Fruit fly (Drosophila melanogaster) whole organism, embryonic: ENCODE data around the gene CG17329.

Source experiments
- CG10267 ChIP-seq: fragments of 200-800 bp; sonication (Bioruptor generic); optimal IDR thresholded peaks from 2 replicates; lab custom pipeline; 2018; ENCODE audit warnings: missing biosample characterization, mild to moderate bottlenecking, missing genetic modification characterization, moderate library complexity
- CG10654 ChIP-seq: fragments of 200-800 bp; sonication (Bioruptor generic); optimal IDR thresholded peaks from 2 replicates; lab custom pipeline; 2016; ENCODE audit warnings: missing biosample characterization, missing genetic modification characterization
- CG11696 ChIP-seq: fragments of 200-800 bp; sonication (Bioruptor generic); IDR thresholded peaks from 2 replicates; pipeline ENCODE4 v1.3.6; 2022; ENCODE audit warnings: missing biosample characterization, missing genetic modification characterization
- CG11723 ChIP-seq: fragments of 200-800 bp; sonication (Bioruptor generic); optimal IDR thresholded peaks from 2 replicates; lab custom pipeline; 2017; ENCODE audit warnings: missing biosample characterization, mild to moderate bottlenecking, missing genetic modification characterization
- CG12659 ChIP-seq: fragments of 200-800 bp; sonication (Bioruptor generic); optimal IDR thresholded peaks from 3 replicates; lab custom pipeline; 2017; ENCODE audit warnings: mild to moderate bottlenecking, missing biosample characterization, missing genetic modification reagents, missing genetic modification characterization
- CG13287 ChIP-seq: fragments of 200-800 bp; sonication (Bioruptor generic); IDR thresholded peaks from 2 replicates; pipeline ENCODE4 v1.3.6; 2022; ENCODE audit warnings: missing biosample characterization, missing genetic modification characterization; ENCODE audit not compliant: partially characterized antibody
- CG14441 ChIP-seq: fragments of 200-800 bp; sonication (Bioruptor generic); IDR thresholded peaks from 2 replicates; pipeline ENCODE4 v1.3.6; 2022; ENCODE audit warnings: missing biosample characterization, missing genetic modification characterization
- CG30431 ChIP-seq: fragments of 200-800 bp; sonication (Bioruptor generic); optimal IDR thresholded peaks from 2 replicates; lab custom pipeline; 2017; ENCODE audit warnings: missing biosample characterization, missing genetic modification characterization
- CG31224 ChIP-seq: fragments of 200-800 bp; sonication (Bioruptor generic); IDR thresholded peaks from 2 replicates; pipeline ENCODE4 v1.3.6; 2022; ENCODE audit warnings: missing biosample characterization, missing genetic modification characterization
- CG31365 ChIP-seq: fragments of 200-800 bp; sonication (Bioruptor generic); optimal IDR thresholded peaks from 2 replicates; lab custom pipeline; 2018; ENCODE audit warnings: missing biosample characterization, mild to moderate bottlenecking, missing genetic modification characterization
- CG32532 ChIP-seq: fragments of 200-800 bp; sonication (Bioruptor generic); IDR thresholded peaks from 2 replicates; pipeline ENCODE4 v1.3.6; 2022; ENCODE audit warnings: missing biosample characterization, missing genetic modification characterization
- CG3726 ChIP-seq: fragments of 200-800 bp; sonication (Bioruptor generic); IDR thresholded peaks from 3 replicates; pipeline ENCODE4, ENCODE4 v1.3.6; 2022; ENCODE audit warnings: missing biosample characterization, missing genetic modification characterization
- CG8089 ChIP-seq: fragments of 200-800 bp; sonication (Bioruptor generic); optimal IDR thresholded peaks from 3 replicates; lab custom pipeline; 2016; ENCODE audit warnings: missing biosample characterization, missing genetic modification characterization
- CG9437 ChIP-seq: fragments of 200-800 bp; sonication (Bioruptor generic); optimal IDR thresholded peaks from 2 replicates; lab custom pipeline; 2018; ENCODE audit warnings: missing biosample characterization, mild to moderate bottlenecking, missing genetic modification characterization
- CG9609 ChIP-seq: fragments of 200-800 bp; sonication (Bioruptor generic); optimal IDR thresholded peaks from 3 replicates; lab custom pipeline; 2016; ENCODE audit warnings: missing biosample characterization, missing genetic modification characterization
- Dek ChIP-seq: fragments of 200-800 bp; sonication (Bioruptor generic); optimal IDR thresholded peaks from 3 replicates; lab custom pipeline; 2019; ENCODE audit warnings: missing biosample characterization, mild to moderate bottlenecking, missing genetic modification characterization, moderate library complexity
- Doc2 ChIP-seq: fragments of 200-800 bp; sonication (Bioruptor generic); IDR thresholded peaks from 2 replicates; pipeline ENCODE4 v1.3.6; 2022; ENCODE audit warnings: missing biosample characterization, missing genetic modification characterization
- Hand ChIP-seq: fragments of 200-800 bp; sonication (Bioruptor generic); optimal IDR thresholded peaks from 2 replicates; lab custom pipeline; 2017; ENCODE audit warnings: mild to moderate bottlenecking, missing biosample characterization, missing genetic modification reagents, missing genetic modification characterization
- HmgZ ChIP-seq: fragments of 200-800 bp; sonication (Bioruptor generic); optimal IDR thresholded peaks from 2 replicates; lab custom pipeline; 2018; ENCODE audit warnings: missing biosample characterization, mild to moderate bottlenecking, missing genetic modification characterization
- Hr51 ChIP-seq, 2 experiments: fragments of 200-800 bp; sonication (Bioruptor generic); optimal IDR thresholded peaks; 2 replicates in 1 of 2; 3 replicates in 1 of 2; lab custom pipeline; 2016 to 2018; ENCODE audit warnings: missing biosample characterization in 2 of 2, missing genetic modification characterization in 2 of 2, mild to moderate bottlenecking in 1 of 2, moderate library complexity in 1 of 2
- Mrtf ChIP-seq: fragments of 200-800 bp; sonication (Bioruptor generic); IDR thresholded peaks from 3 replicates; pipeline ENCODE4 v1.3.6; 2022; ENCODE audit warnings: missing biosample characterization, missing genetic modification characterization
- Rx ChIP-seq: fragments of 200-800 bp; sonication (Bioruptor generic); IDR thresholded peaks from 2 replicates; pipeline ENCODE4 v1.3.6; 2022; ENCODE audit warnings: missing biosample characterization, missing genetic modification characterization
- Side ChIP-seq: fragments of 200-800 bp; sonication (Bioruptor generic); optimal IDR thresholded peaks from 2 replicates; lab custom pipeline; 2016; ENCODE audit warnings: missing biosample characterization, missing genetic modification characterization
- Sry-δ ChIP-seq: fragments of 200-800 bp; sonication (Bioruptor generic); optimal IDR thresholded peaks from 2 replicates; lab custom pipeline; 2016; ENCODE audit warnings: missing biosample characterization, missing genetic modification characterization
- bigmax ChIP-seq: fragments of 200-800 bp; sonication (Bioruptor generic); optimal IDR thresholded peaks from 2 replicates; lab custom pipeline; 2018; ENCODE audit warnings: missing biosample characterization, mild to moderate bottlenecking, missing genetic modification characterization
- bsh ChIP-seq, 2 experiments: fragments of 200-800 bp; sonication (Bioruptor generic); optimal IDR thresholded peaks; 2 replicates each; lab custom pipeline; 2017 to 2018; ENCODE audit warnings: mild to moderate bottlenecking in 2 of 2, missing biosample characterization in 2 of 2, missing genetic modification characterization in 2 of 2, moderate library complexity in 1 of 2
- btn ChIP-seq: fragments of 200-800 bp; sonication (Bioruptor generic); optimal IDR thresholded peaks from 2 replicates; lab custom pipeline; 2016; ENCODE audit warnings: missing biosample characterization, missing genetic modification characterization
- cas ChIP-seq: fragments of 200-800 bp; sonication (Bioruptor generic); IDR thresholded peaks from 2 replicates; pipeline ENCODE4 v1.3.6; 2022; ENCODE audit warnings: missing biosample characterization, missing genetic modification characterization
- da ChIP-seq: fragments of 200-800 bp; sonication (Bioruptor generic); optimal IDR thresholded peaks from 2 replicates; lab custom pipeline; 2016; ENCODE audit warnings: missing biosample characterization, missing genetic modification characterization
- eve ChIP-seq, 2 experiments: fragments of >200 bp; optimal IDR thresholded peaks; 2 replicates each; lab custom pipeline; 2017; ENCODE audit warnings: missing biosample characterization in 2 of 2, missing genetic modification characterization in 2 of 2
- exex ChIP-seq: fragments of 200-800 bp; sonication (Bioruptor generic); optimal IDR thresholded peaks from 4 replicates; lab custom pipeline; 2018; ENCODE audit warnings: missing biosample characterization, mild to moderate bottlenecking, missing genetic modification characterization, moderate library complexity
- gcm ChIP-seq: fragments of 200-800 bp; sonication (Bioruptor generic); optimal IDR thresholded peaks from 2 replicates; lab custom pipeline; 2019; ENCODE audit warnings: missing biosample characterization, mild to moderate bottlenecking, missing genetic modification characterization, moderate library complexity
- gem ChIP-seq: fragments of 200-800 bp; sonication (Bioruptor generic); optimal IDR thresholded peaks from 2 replicates; lab custom pipeline; 2019; ENCODE audit warnings: missing biosample characterization, mild to moderate bottlenecking, missing genetic modification characterization, moderate library complexity
- insv ChIP-seq, 2 experiments: fragments of 200-800 bp; sonication (Bioruptor generic); optimal IDR thresholded peaks; 3 replicates each; lab custom pipeline; 2016 to 2018; ENCODE audit warnings: missing biosample characterization in 2 of 2, missing genetic modification characterization in 2 of 2
- kah ChIP-seq: fragments of 200-800 bp; sonication (Bioruptor generic); optimal IDR thresholded peaks from 2 replicates; lab custom pipeline; 2018; ENCODE audit warnings: missing biosample characterization, mild to moderate bottlenecking, missing genetic modification characterization
- luna ChIP-seq: fragments of 200-800 bp; sonication (Bioruptor generic); optimal IDR thresholded peaks from 2 replicates; lab custom pipeline; 2016; ENCODE audit warnings: missing biosample characterization, missing genetic modification characterization
- pho ChIP-seq: fragments of 200-800 bp; sonication (Bioruptor generic); optimal IDR thresholded peaks from 2 replicates; lab custom pipeline; 2016; ENCODE audit warnings: missing biosample characterization, missing genetic modification characterization
- pros ChIP-seq: fragments of 200-800 bp; sonication (Bioruptor generic); optimal IDR thresholded peaks from 3 replicates; lab custom pipeline; 2019; ENCODE audit warnings: missing biosample characterization, mild to moderate bottlenecking, missing genetic modification characterization, moderate library complexity
- pzg ChIP-seq: fragments of 200-800 bp; sonication (Bioruptor generic); optimal IDR thresholded peaks from 3 replicates; lab custom pipeline; 2018; ENCODE audit warnings: missing biosample characterization, mild to moderate bottlenecking, missing genetic modification characterization, moderate library complexity
- repo ChIP-seq: fragments of 200-800 bp; sonication (Bioruptor generic); optimal IDR thresholded peaks from 2 replicates; lab custom pipeline; 2016; ENCODE audit warnings: missing biosample characterization, missing genetic modification characterization
- scrt ChIP-seq: fragments of 200-800 bp; sonication (Bioruptor generic); optimal IDR thresholded peaks from 2 replicates; lab custom pipeline; 2018; ENCODE audit warnings: missing biosample characterization, mild to moderate bottlenecking, missing genetic modification characterization, moderate library complexity
- sens-2 ChIP-seq: fragments of 200-800 bp; sonication (Bioruptor generic); IDR thresholded peaks from 2 replicates; pipeline ENCODE4 v1.3.6; 2022; ENCODE audit warnings: missing biosample characterization, missing genetic modification characterization
- sob ChIP-seq: fragments of 200-800 bp; sonication (Bioruptor generic); IDR thresholded peaks from 2 replicates; pipeline ENCODE4 v1.3.6; 2022; ENCODE audit warnings: missing biosample characterization, missing genetic modification characterization
- tgo ChIP-seq: fragments of 200-800 bp; sonication (Bioruptor generic); IDR thresholded peaks from 3 replicates; pipeline ENCODE4 v1.3.6; 2022; ENCODE audit warnings: missing biosample characterization, missing genetic modification characterization
- tin ChIP-seq: fragments of 200-800 bp; sonication (Bioruptor generic); optimal IDR thresholded peaks from 3 replicates; lab custom pipeline; 2016; ENCODE audit warnings: missing biosample characterization, missing genetic modification characterization
- tio ChIP-seq: fragments of 200-800 bp; sonication (Bioruptor generic); optimal IDR thresholded peaks from 2 replicates; lab custom pipeline; 2017; ENCODE audit warnings: missing biosample characterization, missing genetic modification characterization, inconsistent platforms
- ttk ChIP-seq: fragments of 200-800 bp; sonication (Bioruptor generic); IDR thresholded peaks from 2 replicates; pipeline ENCODE4 v2.1.2; 2022; ENCODE audit warnings: missing biosample characterization, missing genetic modification characterization

CG17329 gene

DNA sequence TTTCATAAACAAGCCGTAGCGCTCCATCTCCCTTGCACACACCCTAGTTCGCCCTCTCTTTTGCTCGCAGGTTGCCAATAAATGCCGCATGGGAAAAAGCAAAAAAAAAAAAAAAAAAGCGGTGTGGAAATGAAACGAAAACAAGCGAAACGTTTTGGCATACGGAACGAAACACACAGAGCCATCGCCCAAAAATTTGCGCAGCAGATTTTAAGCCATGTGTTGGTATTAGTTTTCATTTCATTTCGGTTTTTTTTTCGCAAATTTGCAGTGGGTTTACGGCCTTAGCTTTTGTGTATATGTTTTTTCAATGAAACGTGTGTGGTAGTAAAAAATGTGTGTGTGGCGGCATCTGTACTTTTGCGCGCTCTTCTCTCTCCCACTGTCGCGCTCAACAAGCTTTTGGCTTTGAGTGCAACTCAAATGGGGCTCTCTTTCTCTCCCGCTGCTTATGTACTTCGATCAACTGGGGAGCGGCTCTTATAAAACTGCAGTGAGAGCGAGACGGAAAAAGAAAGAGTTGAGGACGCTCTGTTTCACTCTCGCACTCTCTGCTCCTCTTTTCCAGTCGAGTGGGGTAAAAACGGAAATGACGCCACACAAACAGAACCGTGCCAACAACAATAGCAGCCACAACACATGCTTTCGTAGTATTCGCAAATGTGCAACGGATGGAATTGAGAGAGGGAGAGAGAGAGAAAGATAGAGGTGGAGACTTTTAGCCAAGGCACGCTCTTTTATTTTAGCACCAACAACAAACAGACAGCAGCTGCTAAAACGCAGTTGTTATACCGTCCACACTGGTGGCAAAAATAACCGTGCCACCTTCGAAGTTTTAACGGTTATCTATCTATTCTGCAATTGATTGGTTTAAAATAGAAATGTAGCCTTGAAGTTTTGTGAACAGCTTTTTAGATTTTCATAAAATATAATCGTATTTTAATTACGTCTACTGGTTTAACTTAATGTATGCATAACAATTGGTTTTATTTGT, 6.5 kb upstream of the CG17329 start (continued):
- TF ChIP-seq gcm (GFP tag; lab: Kevin White, UChicago) (peak; percentile 2), tgo (GFP tag; lab: Robert Waterston, UW) (no peak), bigmax (GFP tag; lab: Kevin White, UChicago) (peak; percentile 44), CG30431 (GFP tag; lab: Kevin White, UChicago) (no peak), bsh (GFP tag; optimal IDR thresholded peaks at IDR 0.05; lab: Kevin White, UChicago) (peak; percentile 30 to 33), pzg (GFP tag; lab: Kevin White, UChicago) (no peak), exex (tag; lab: Kevin White, UChicago) (peak; percentile 51), CG13287 (no peak), Mrtf (GFP tag; lab: Robert Waterston, UW) (no peak), CG9609 (GFP tag; lab: Kevin White, UChicago) (peak; percentile 53), scrt (GFP tag; lab: Kevin White, UChicago) (peak; percentile 70), CG11696 (GFP tag; lab: Robert Waterston, UW) (no peak), eve (GFP tag; optimal IDR thresholded peaks at IDR 0.05; lab: Kevin White, UChicago) (peak in 1 of 2 experiments; percentile 85), da (GFP tag; lab: Kevin White, UChicago) (no peak), CG14441 (GFP tag; lab: Robert Waterston, UW) (no peak)

DNA sequence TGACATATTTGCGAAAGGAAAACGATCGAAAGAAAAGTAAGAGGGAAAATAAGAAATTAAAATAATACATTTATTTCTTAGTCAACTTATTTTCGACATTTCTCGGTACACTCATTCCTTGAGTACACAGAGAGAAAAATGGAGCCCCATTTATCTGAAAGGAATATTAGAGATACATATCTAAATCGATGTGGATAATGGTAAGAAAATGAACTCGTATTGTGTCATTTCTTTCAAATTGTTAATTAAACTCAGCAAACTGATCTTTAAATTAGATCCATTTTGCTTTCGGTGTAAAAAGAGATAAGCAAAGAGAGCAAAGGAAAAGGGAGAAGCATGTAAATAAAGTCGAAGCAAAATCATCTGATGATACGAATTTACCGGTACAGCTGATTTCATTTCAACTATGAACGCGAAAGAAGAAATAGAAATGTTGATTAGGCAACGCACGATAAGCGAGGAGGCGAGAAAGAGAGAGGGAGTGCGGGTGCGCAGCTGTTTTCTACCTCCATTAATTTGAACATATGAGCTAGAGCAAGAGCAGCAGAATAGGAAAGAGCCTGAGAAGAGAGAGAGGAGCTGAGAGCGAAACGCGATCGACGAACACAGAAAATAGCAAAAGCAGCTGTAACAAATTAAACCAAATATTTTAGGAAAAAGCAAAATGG, 5.3 kb upstream of the CG17329 start:
- TF ChIP-seq pros (GFP tag; lab: Kevin White, UChicago) (no peak), Doc2 (GFP tag; lab: Robert Waterston, UW) (no peak), HmgZ (peak; percentile 90), ttk (no peak), Hr51 (GFP tag; optimal IDR thresholded peaks at IDR 0.05; lab: Kevin White, UChicago) (peak; percentile 71 to 88), CG9437 (peak; percentile 56), CG31365 (tag; lab: Kevin White, UChicago) (peak; percentile 63), CG11723 (peak; percentile 53), insv (GFP tag; optimal IDR thresholded peaks at IDR 0.05; lab: Kevin White, UChicago) (no peak), Side (GFP tag; lab: Kevin White, UChicago) (peak; percentile 78), CG3726 (GFP tag; lab: Robert Waterston, UW) (no peak), Dek (peak; percentile 89), cas (no peak), kah (GFP tag; lab: Kevin White, UChicago) (peak; percentile 68), CG10654 (peak; percentile 88), Rx (GFP tag; lab: Robert Waterston, UW) (no peak), btn (GFP tag; lab: Kevin White, UChicago) (peak; percentile 68), CG8089 (GFP tag; lab: Kevin White, UChicago) (peak; percentile 78), Hand (GFP tag; lab: Kevin White, UChicago) (peak; percentile 76), tio (GFP tag; lab: Kevin White, UChicago) (peak; percentile 81), luna (GFP tag; lab: Kevin White, UChicago) (peak; percentile 79), Sry-δ (peak; percentile 20), CG31224 (no peak), repo (GFP tag; lab: Kevin White, UChicago) (peak; percentile 67), CG10267 (peak; percentile 79), CG12659 (GFP tag; lab: Kevin White, UChicago) (peak; percentile 70), gem (tag; lab: Kevin White, UChicago) (peak; percentile 95), sob (GFP tag; lab: Robert Waterston, UW) (no peak), pho (GFP tag; lab: Kevin White, UChicago) (peak; percentile 85), tin (peak; percentile 77), sens-2 (GFP tag; lab: Robert Waterston, UW) (no peak), CG32532 (no peak)
